Worm (Caenorhabditis elegans) whole organism, L2 larva: ENCODE data around the gene ttx-3.

Experiments used
- elt-1 ChIP-seq: fragments of 150-350 bp; optimal IDR thresholded peaks from 2 replicates; lab custom pipeline; 2014; ENCODE audit warnings: missing biosample characterization, missing genetic modification characterization
- elt-3 ChIP-seq: sonication (generic microtip); optimal IDR thresholded peaks from 2 replicates; lab custom pipeline; 2017; ENCODE audit warnings: missing biosample characterization, missing genetic modification characterization
- fos-1 ChIP-seq: fragments of 150-350 bp; optimal IDR thresholded peaks from 2 replicates; lab custom pipeline; 2014; ENCODE audit warnings: missing biosample characterization, missing genetic modification characterization
- lsy-2 ChIP-seq, 2 experiments: fragments of 150-350 bp in 1 of 2; sonication (generic microtip) in 1 of 2; optimal IDR thresholded peaks; 2 replicates each; lab custom pipeline; 2014 to 2017; ENCODE audit warnings: missing biosample characterization in 2 of 2, missing genetic modification characterization in 2 of 2
- skn-1 ChIP-seq: sonication (generic microtip); optimal IDR thresholded peaks from 2 replicates; lab custom pipeline; 2017; ENCODE audit warnings: missing biosample characterization, missing genetic modification characterization

ce11 chrX:11757666-11758065, 11.5 kb downstream of the ttx-3 start:
- TF ChIP-seq elt-1 (tag; lab: Kevin White, UChicago) (no peak), skn-1 (tag; lab: Kevin White, UChicago) (peak; percentile 18), lsy-2 (tag; optimal IDR thresholded peaks at IDR 0.05; lab: Kevin White, UChicago) (no peak), elt-3 (no peak), fos-1 (tag; lab: Kevin White, UChicago) (peak; percentile 68)
